Worm (Caenorhabditis elegans): ENCODE measurements around the gene idpp-9.

ce11 chrX:3904568-3904967 is 11.1 kb downstream of the idpp-9 start, which contains the start of gene sup-12:
- TF ChIP-seq mep-1 (tag; optimal IDR thresholded peaks at IDR 0.05) (no peak), unc-120 (tag; optimal IDR thresholded peaks at IDR 0.05; ENCODE audit: poor library complexity, severe bottlenecking) (no peak)

Measured in whole organism, mixed stage, embryonic.